Fruit fly (Drosophila melanogaster) whole organism, embryonic: ENCODE data around the gene Caf1-55.

Experiments used
- CG10543 ChIP-seq: fragments of 200-800 bp; sonication (Bioruptor generic); optimal IDR thresholded peaks from 3 replicates; lab custom pipeline; 2017; ENCODE audit warnings: missing biosample characterization, mild to moderate bottlenecking, missing genetic modification characterization, moderate library complexity
- CG11696 ChIP-seq: fragments of 200-800 bp; sonication (Bioruptor generic); IDR thresholded peaks from 2 replicates; pipeline ENCODE4 v1.3.6; 2022; ENCODE audit warnings: missing biosample characterization, missing genetic modification characterization
- CG13287 ChIP-seq: fragments of 200-800 bp; sonication (Bioruptor generic); IDR thresholded peaks from 2 replicates; pipeline ENCODE4 v1.3.6; 2022; ENCODE audit warnings: missing biosample characterization, missing genetic modification characterization; ENCODE audit not compliant: partially characterized antibody
- CG13894 ChIP-seq: fragments of 200-800 bp; sonication (Bioruptor generic); optimal IDR thresholded peaks from 3 replicates; lab custom pipeline; 2018; ENCODE audit warnings: missing biosample characterization, mild to moderate bottlenecking, missing genetic modification characterization, moderate library complexity
- CG14667 ChIP-seq: fragments of 200-800 bp; sonication (Bioruptor generic); IDR thresholded peaks from 2 replicates; pipeline ENCODE4 v1.3.6; 2022; ENCODE audit warnings: missing biosample characterization, missing genetic modification characterization
- CG15514 ChIP-seq: fragments of 200-800 bp; sonication (Bioruptor generic); optimal IDR thresholded peaks from 3 replicates; lab custom pipeline; 2017; ENCODE audit warnings: missing biosample characterization, missing genetic modification characterization, mild to moderate bottlenecking, moderate library complexity, missing genetic modification reagents
- CG17912 ChIP-seq: fragments of 200-800 bp; sonication (Bioruptor generic); optimal IDR thresholded peaks from 2 replicates; lab custom pipeline; 2018; ENCODE audit warnings: missing biosample characterization, mild to moderate bottlenecking, missing genetic modification characterization
- CG18764 ChIP-seq: fragments of 200-800 bp; sonication (Bioruptor generic); optimal IDR thresholded peaks from 3 replicates; lab custom pipeline; 2016; ENCODE audit warnings: missing biosample characterization, missing genetic modification characterization
- CG2199 ChIP-seq: fragments of 200-800 bp; sonication (Bioruptor generic); IDR thresholded peaks from 3 replicates; pipeline ENCODE4 v1.3.6; 2022; ENCODE audit warnings: missing biosample characterization, missing genetic modification characterization
- CG6791 ChIP-seq: fragments of 200-800 bp; sonication (Bioruptor generic); IDR thresholded peaks from 3 replicates; pipeline ENCODE4 v1.3.6; 2022; ENCODE audit warnings: missing biosample characterization, missing genetic modification characterization; ENCODE audit not compliant: partially characterized antibody
- CG8478 ChIP-seq: fragments of >200 bp; optimal IDR thresholded peaks from 2 replicates; lab custom pipeline; 2018
- CG9932 ChIP-seq: fragments of 200-800 bp; sonication (Bioruptor generic); IDR thresholded peaks from 2 replicates; pipeline ENCODE4 v1.3.6; 2022; ENCODE audit warnings: missing biosample characterization, missing genetic modification characterization
- CHES-1-like ChIP-seq: fragments of 200-800 bp; sonication (Bioruptor generic); optimal IDR thresholded peaks from 2 replicates; lab custom pipeline; 2016; ENCODE audit warnings: missing biosample characterization, missing genetic modification characterization
- CoRest ChIP-seq: fragments of 200-800 bp; sonication (Bioruptor generic); optimal IDR thresholded peaks from 3 replicates; lab custom pipeline; 2018; ENCODE audit warnings: missing biosample characterization, mild to moderate bottlenecking, missing genetic modification characterization, moderate library complexity
- Dll ChIP-seq: fragments of 200-800 bp; sonication (Bioruptor generic); IDR thresholded peaks from 4 replicates; pipeline ENCODE4 v1.3.6; 2022; ENCODE audit warnings: missing biosample characterization, missing genetic modification characterization; ENCODE audit not compliant: partially characterized antibody
- Dp ChIP-seq: fragments of 200-800 bp; sonication (Bioruptor generic); optimal IDR thresholded peaks from 2 replicates; lab custom pipeline; 2018; ENCODE audit warnings: missing biosample characterization, mild to moderate bottlenecking, missing genetic modification characterization, moderate library complexity
- Ets65A ChIP-seq: fragments of 200-800 bp; sonication (Bioruptor generic); peaks from one replicate; lab custom pipeline; 2016; ENCODE audit warnings: missing biosample characterization, missing genetic modification characterization
- Hr78 ChIP-seq, 2 experiments: fragments of 200-800 bp in 1 of 2; fragments of >200 bp in 1 of 2; sonication (Bioruptor generic) in 1 of 2; optimal IDR thresholded peaks; 2 replicates each; lab custom pipeline; 2017 to 2019; ENCODE audit warnings: missing biosample characterization in 2 of 2, missing genetic modification characterization in 2 of 2, mild to moderate bottlenecking in 1 of 2, moderate library complexity in 1 of 2
- Kr ChIP-seq: fragments of 200-800 bp; sonication (Bioruptor generic); optimal IDR thresholded peaks from 2 replicates; lab custom pipeline; 2017; ENCODE audit warnings: missing biosample characterization, mild to moderate bottlenecking, missing genetic modification characterization
- Max ChIP-seq: fragments of 200-800 bp; sonication (Bioruptor generic); optimal IDR thresholded peaks from 2 replicates; lab custom pipeline; 2016; ENCODE audit warnings: missing biosample characterization, mild to moderate bottlenecking, missing genetic modification characterization
- Med ChIP-seq: fragments of 200-800 bp; sonication (Bioruptor generic); peaks from one replicate; lab custom pipeline; 2016; ENCODE audit warnings: missing biosample characterization, missing genetic modification characterization, mild to moderate bottlenecking, inconsistent platforms, moderate library complexity
- NFAT ChIP-seq: fragments of 200-800 bp; sonication (Bioruptor generic); IDR thresholded peaks from 2 replicates; pipeline ENCODE4 v1.3.6; 2022; ENCODE audit warnings: missing biosample characterization, missing genetic modification characterization
- Opbp ChIP-seq: fragments of 200-800 bp; sonication (Bioruptor generic); IDR thresholded peaks from 3 replicates; pipeline ENCODE4 v1.3.6; 2022; ENCODE audit warnings: missing biosample characterization, missing genetic modification characterization; ENCODE audit not compliant: partially characterized antibody
- amos ChIP-seq: fragments of 200-800 bp; sonication (Bioruptor generic); IDR thresholded peaks from 2 replicates; pipeline ENCODE4 v1.3.6; 2022; ENCODE audit warnings: missing biosample characterization, missing genetic modification characterization; ENCODE audit not compliant: partially characterized antibody
- bab2 ChIP-seq: fragments of 200-800 bp; sonication (Bioruptor generic); optimal IDR thresholded peaks from 2 replicates; lab custom pipeline; 2016; ENCODE audit warnings: missing biosample characterization, missing genetic modification characterization
- cg ChIP-seq: fragments of 200-800 bp; sonication (Bioruptor generic); optimal IDR thresholded peaks from 3 replicates; lab custom pipeline; 2019; ENCODE audit warnings: missing biosample characterization, mild to moderate bottlenecking, missing genetic modification characterization, moderate library complexity
- chinmo ChIP-seq: fragments of 200-800 bp; sonication (Bioruptor generic); IDR thresholded peaks from 4 replicates; pipeline ENCODE4 v1.3.6; 2022; ENCODE audit warnings: missing biosample characterization, missing genetic modification characterization; ENCODE audit not compliant: partially characterized antibody
- cwo ChIP-seq: fragments of 200-800 bp; sonication (Bioruptor generic); optimal IDR thresholded peaks from 3 replicates; lab custom pipeline; 2017; ENCODE audit warnings: missing biosample characterization, missing genetic modification characterization, mild to moderate bottlenecking, moderate library complexity, missing genetic modification reagents
- disco-r ChIP-seq: fragments of 200-800 bp; sonication (Bioruptor generic); optimal IDR thresholded peaks from 2 replicates; lab custom pipeline; 2016; ENCODE audit warnings: missing biosample characterization, missing genetic modification characterization
- en ChIP-seq: fragments of 200-800 bp; sonication (Bioruptor generic); optimal IDR thresholded peaks from 2 replicates; lab custom pipeline; 2016; ENCODE audit warnings: missing biosample characterization, missing genetic modification characterization
- hkb ChIP-seq, 2 experiments: fragments of 200-800 bp in 1 of 2; fragments of >200 bp in 1 of 2; sonication (Bioruptor generic) in 1 of 2; IDR thresholded peaks in 1 of 2; optimal IDR thresholded peaks in 1 of 2; 2 replicates each; pipeline versions ENCODE4 v1.3.6 to Lab custom; 2017 to 2022; ENCODE audit warnings: missing biosample characterization in 1 of 2, missing genetic modification characterization in 1 of 2
- kay ChIP-seq: fragments of 200-800 bp; sonication (Bioruptor generic); optimal IDR thresholded peaks from 2 replicates; lab custom pipeline; 2016; ENCODE audit warnings: missing biosample characterization, missing genetic modification characterization
- luna ChIP-seq: fragments of 200-800 bp; sonication (Bioruptor generic); optimal IDR thresholded peaks from 2 replicates; lab custom pipeline; 2016; ENCODE audit warnings: missing biosample characterization, missing genetic modification characterization
- nerfin-1 ChIP-seq: fragments of 200-800 bp; sonication (Bioruptor generic); optimal IDR thresholded peaks from 3 replicates; lab custom pipeline; 2019; ENCODE audit warnings: missing biosample characterization, mild to moderate bottlenecking, missing genetic modification characterization, moderate library complexity
- nmo ChIP-seq: fragments of 200-800 bp; sonication (Bioruptor generic); optimal IDR thresholded peaks from 2 replicates; lab custom pipeline; 2018; ENCODE audit warnings: missing biosample characterization, mild to moderate bottlenecking, missing genetic modification characterization, moderate library complexity
- oc ChIP-seq: fragments of 200-800 bp; sonication (Bioruptor generic); optimal IDR thresholded peaks from 2 replicates; lab custom pipeline; 2018; ENCODE audit warnings: missing biosample characterization, mild to moderate bottlenecking, missing genetic modification characterization, moderate library complexity
- pros ChIP-seq: fragments of 200-800 bp; sonication (Bioruptor generic); optimal IDR thresholded peaks from 3 replicates; lab custom pipeline; 2019; ENCODE audit warnings: missing biosample characterization, mild to moderate bottlenecking, missing genetic modification characterization, moderate library complexity
- rib ChIP-seq: fragments of 200-800 bp; sonication (Bioruptor generic); IDR thresholded peaks from 2 replicates; pipeline ENCODE4 v1.3.6; 2022; ENCODE audit warnings: missing biosample characterization, missing genetic modification characterization
- sens ChIP-seq: fragments of 200-800 bp; sonication (Bioruptor generic); peaks from one replicate; lab custom pipeline; 2016; ENCODE audit warnings: missing biosample characterization, missing genetic modification characterization
- sob ChIP-seq: fragments of 200-800 bp; sonication (Bioruptor generic); IDR thresholded peaks from 2 replicates; pipeline ENCODE4 v1.3.6; 2022; ENCODE audit warnings: missing biosample characterization, missing genetic modification characterization
- twi ChIP-seq: fragments of 200-800 bp; optimal IDR thresholded peaks from 2 replicates; lab custom pipeline; 2019; ENCODE audit warnings: missing biosample characterization, mild to moderate bottlenecking, missing genetic modification characterization, moderate library complexity

The Caf1-55 gene

dm6 chr3R:15243452-15243851, 18.1 kb downstream of the Caf1-55 start (continued):
- TF ChIP-seq Dll (GFP tag; lab: Robert Waterston, UW) (peak; percentile 28; the same call in 1 of the 4 replicates), hkb (optimal IDR thresholded peaks at IDR 0.05; lab: Kevin White, UChicago) (no peak), hkb (GFP tag; IDR thresholded peaks at IDR 0.05; lab: Robert Waterston, UW) (peak; percentile 17; the same call in 1 of the 2 replicates), pros (GFP tag; lab: Kevin White, UChicago) (no peak), twi (tag; lab: Kevin White, UChicago) (peak; percentile 40), CG13287 (peak; percentile 36), cg (GFP tag; lab: Kevin White, UChicago) (peak; percentile 98), CG14667 (GFP tag; lab: Robert Waterston, UW) (no peak), kay (GFP tag; lab: Kevin White, UChicago) (no peak), CG15514 (peak; percentile 9), Hr78 (GFP tag; optimal IDR thresholded peaks at IDR 0.05; lab: Kevin White, UChicago) (peak in 1 of 2 experiments; percentile 68), rib (GFP tag; lab: Robert Waterston, UW) (peak; percentile 78), Max (GFP tag; lab: Kevin White, UChicago) (peak; percentile 83), chinmo (GFP tag; lab: Robert Waterston, UW) (peak; percentile 84; the same call in 3 of the 4 replicates), sens (GFP tag; lab: Kevin White, UChicago) (peak; percentile 42), cwo (GFP tag; lab: Kevin White, UChicago) (peak; percentile 81), amos (GFP tag; lab: Robert Waterston, UW) (peak; percentile 36; the same call in 1 of the 2 replicates), sob (GFP tag; lab: Robert Waterston, UW) (no peak), Ets65A (GFP tag; lab: Kevin White, UChicago) (peak; percentile 81), CG17912 (GFP tag; lab: Kevin White, UChicago) (peak; percentile 68), oc (tag; lab: Kevin White, UChicago) (peak; percentile 25), CoRest (tag; lab: Kevin White, UChicago) (no peak), nmo (peak; percentile 15), Opbp (GFP tag; lab: Robert Waterston, UW) (0 out of 3 replicates have a peak, but pooled peaks have one; percentile 9), CG18764 (GFP tag; lab: Kevin White, UChicago) (no peak), CG13894 (tag; lab: Kevin White, UChicago) (peak; percentile 10), en (GFP tag; lab: Kevin White, UChicago) (no peak), disco-r (GFP tag; lab: Kevin White, UChicago) (no peak), CG10543 (peak; percentile 70), bab2 (GFP tag; lab: Kevin White, UChicago) (no peak), CG8478 (lab: Kevin White, UChicago) (peak; percentile 88), Dp (GFP tag; lab: Kevin White, UChicago) (peak; percentile 6), Med (GFP tag; lab: Kevin White, UChicago) (peak; percentile 53), CG6791 (GFP tag; lab: Robert Waterston, UW) (0 out of 3 replicates have a peak, but pooled peaks have one; percentile 6), CG2199 (GFP tag; lab: Robert Waterston, UW) (0 out of 3 replicates have a peak, but pooled peaks have one; percentile 37), nerfin-1 (tag; lab: Kevin White, UChicago) (peak; percentile 56), luna (GFP tag; lab: Kevin White, UChicago) (no peak), Kr (peak; percentile 30), CG9932 (GFP tag; lab: Robert Waterston, UW) (peak; percentile 28; the same call in 1 of the 2 replicates), CHES-1-like (GFP tag; lab: Kevin White, UChicago) (peak; percentile 39), CG11696 (no peak), NFAT (GFP tag; lab: Robert Waterston, UW) (peak; percentile 63; the same call in 1 of the 2 replicates)
- TF ChIP-seq, all 482 proteins: peak for 59
